Fruit fly (Drosophila melanogaster) whole organism, prepupa: Measurements from ENCODE around the gene prd1.

Source experiments
- CG15336 ChIP-seq: fragments of 200-800 bp; sonication (Bioruptor generic); IDR thresholded peaks from 2 replicates; pipeline ENCODE4 v1.3.6; 2022; ENCODE audit warnings: missing biosample characterization, missing genetic modification characterization
- CG1621 ChIP-seq: fragments of 200-800 bp; sonication (Bioruptor generic); optimal IDR thresholded peaks from 3 replicates; lab custom pipeline; 2018; ENCODE audit warnings: missing biosample characterization, mild to moderate bottlenecking, missing genetic modification characterization
- CG4318 ChIP-seq: fragments of 200-800 bp; sonication (Bioruptor generic); optimal IDR thresholded peaks from 3 replicates; lab custom pipeline; 2017; ENCODE audit warnings: missing biosample characterization, mild to moderate bottlenecking, missing genetic modification characterization
- CG6808 ChIP-seq: fragments of 200-800 bp; sonication (Bioruptor generic); optimal IDR thresholded peaks from 3 replicates; lab custom pipeline; 2017; ENCODE audit warnings: missing biosample characterization, missing genetic modification characterization, mild to moderate bottlenecking, moderate library complexity, missing genetic modification reagents
- Met ChIP-seq: fragments of 200-800 bp; sonication (Bioruptor generic); optimal IDR thresholded peaks from 3 replicates; lab custom pipeline; 2016; ENCODE audit warnings: missing biosample characterization, missing genetic modification characterization
- acj6 ChIP-seq: fragments of 200-800 bp; sonication (Bioruptor generic); optimal IDR thresholded peaks from 3 replicates; lab custom pipeline; 2016; ENCODE audit warnings: missing biosample characterization, missing genetic modification characterization
- svp ChIP-seq: fragments of 200-800 bp; sonication (Bioruptor generic); peaks from one replicate; lab custom pipeline; 2016; ENCODE audit warnings: missing biosample characterization, missing genetic modification characterization

DNA sequence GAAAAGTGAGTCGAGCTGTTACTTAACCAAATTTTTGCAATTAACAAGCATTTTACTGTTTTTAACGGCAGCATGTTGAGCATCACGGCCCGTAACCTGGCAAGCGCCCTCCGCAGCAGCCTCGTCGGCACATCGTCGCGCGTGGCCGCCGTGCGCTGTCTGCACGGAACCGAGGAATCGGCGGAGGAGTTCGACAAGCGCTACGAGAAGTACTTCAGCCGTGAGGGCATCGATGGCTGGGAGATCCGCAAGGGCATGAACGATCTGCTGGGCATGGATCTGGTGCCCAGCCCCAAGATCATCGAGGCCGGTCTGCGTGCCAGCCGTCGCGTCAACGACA is 32.8 kb upstream of the prd1 start:
- TF ChIP-seq CG15336 (GFP tag; lab: Robert Waterston, UW) (no peak), CG6808 (GFP tag; lab: Kevin White, UChicago) (no peak), acj6 (no peak), CG4318 (GFP tag; lab: Kevin White, UChicago) (no peak), Met (GFP tag; lab: Kevin White, UChicago) (no peak), svp (GFP tag; lab: Kevin White, UChicago) (no peak), CG1621 (no peak)
